Worm (Caenorhabditis elegans): Measurements from ENCODE around the gene F16B4.2.

ce11 chrV:1588128-1588527 lies 12.7 kb upstream of the F16B4.2 start, which contains the start of gene F16B4.5:
- TF ChIP-seq hmbx-1 (tag; optimal IDR thresholded peaks at IDR 0.05): no peak
- TF ChIP-seq sea-1 (GFP tag; conservative IDR thresholded peaks at IDR 0.05): no peak
- TF ChIP-seq ama-1 (optimal IDR thresholded peaks at IDR 0.05): no peak
- no peak for TF ChIP-seq hmg-4 (GFP tag; optimal IDR thresholded peaks at IDR 0.05)
- TF ChIP-seq pes-1 (GFP tag; IDR thresholded peaks at IDR 0.05): no peak
- TF ChIP-seq F13C5.2 (tag; optimal IDR thresholded peaks at IDR 0.05): no peak

Data from whole organism, early embryonic.